Worm (Caenorhabditis elegans) whole organism, late embryonic: ENCODE results near the gene F21A3.4.

Experiments used
- F13H6.1 ChIP-seq: sonication (generic microtip); optimal IDR thresholded peaks from 2 replicates; lab custom pipeline; 2016; ENCODE audit warnings: missing genetic modification characterization, missing compliant biosample characterization
- K02D7.2 ChIP-seq: sonication (generic microtip); optimal IDR thresholded peaks from 2 replicates; lab custom pipeline; 2017; ENCODE audit warnings: mild to moderate bottlenecking, missing genetic modification characterization, missing compliant biosample characterization
- K09A11.1 ChIP-seq: sonication (generic microtip); optimal IDR thresholded peaks from 2 replicates; lab custom pipeline; 2017; ENCODE audit warnings: antibody characterized with exemption, mild to moderate bottlenecking, missing genetic modification characterization, missing compliant biosample characterization; ENCODE audit not compliant: insufficient read depth
- T23F11.4 ChIP-seq: fragments of 200-800 bp; sonication (Bioruptor generic); optimal IDR thresholded peaks from 2 replicates; lab custom pipeline; 2018; ENCODE audit warnings: mild to moderate bottlenecking, missing genetic modification characterization, missing compliant biosample characterization
- Y22D7AL.16 ChIP-seq: sonication (generic microtip); optimal IDR thresholded peaks from 2 replicates; lab custom pipeline; 2016; ENCODE audit warnings: missing genetic modification characterization, missing compliant biosample characterization
- ceh-14 ChIP-seq: sonication (generic microtip); optimal IDR thresholded peaks from 2 replicates; lab custom pipeline; 2016; ENCODE audit warnings: missing genotype, missing genetic modification characterization, missing compliant biosample characterization
- ceh-18 ChIP-seq: sonication (generic microtip); optimal IDR thresholded peaks from 2 replicates; lab custom pipeline; 2016; ENCODE audit warnings: missing genetic modification characterization, missing compliant biosample characterization
- ceh-19 ChIP-seq: fragments of 200-800 bp; sonication (Bioruptor generic); optimal IDR thresholded peaks from 2 replicates; lab custom pipeline; 2018; ENCODE audit warnings: mild to moderate bottlenecking, missing genetic modification characterization, missing compliant biosample characterization
- ceh-2 ChIP-seq: sonication (generic microtip); optimal IDR thresholded peaks from 2 replicates; lab custom pipeline; 2016; ENCODE audit warnings: missing genotype, missing genetic modification characterization, missing compliant biosample characterization
- ceh-24 ChIP-seq: sonication (generic microtip); optimal IDR thresholded peaks from 2 replicates; lab custom pipeline; 2016; ENCODE audit warnings: mild to moderate bottlenecking, missing genetic modification characterization, missing compliant biosample characterization
- ceh-30 ChIP-seq: fragments of 150-350 bp; optimal IDR thresholded peaks from 2 replicates; lab custom pipeline; 2014; ENCODE audit warnings: missing biosample characterization, missing genetic modification characterization
- ceh-31 ChIP-seq: sonication (generic microtip); optimal IDR thresholded peaks from 2 replicates; lab custom pipeline; 2016; ENCODE audit warnings: missing genetic modification characterization, missing compliant biosample characterization
- ceh-45 ChIP-seq: fragments of 200-800 bp; sonication (Bioruptor generic); IDR thresholded peaks from 2 replicates; pipeline ENCODE4 v1.3.6; 2022; ENCODE audit warnings: missing genetic modification reagents, missing genetic modification characterization, missing compliant biosample characterization
- ceh-48 ChIP-seq: sonication (generic microtip); optimal IDR thresholded peaks from 2 replicates; lab custom pipeline; 2016; ENCODE audit warnings: missing genetic modification characterization, inconsistent platforms, missing compliant biosample characterization
- ceh-9 ChIP-seq: sonication (generic microtip); optimal IDR thresholded peaks from 2 replicates; lab custom pipeline; 2016; ENCODE audit warnings: mild to moderate bottlenecking, missing genetic modification characterization, inconsistent platforms, missing compliant biosample characterization
- che-1 ChIP-seq: sonication (generic microtip); optimal IDR thresholded peaks from 2 replicates; lab custom pipeline; 2016; ENCODE audit warnings: mild to moderate bottlenecking, missing genetic modification characterization, missing compliant biosample characterization
- dve-1 ChIP-seq: sonication (generic microtip); optimal IDR thresholded peaks from 2 replicates; lab custom pipeline; 2017; ENCODE audit warnings: antibody characterized with exemption, mild to moderate bottlenecking, missing genetic modification characterization, missing compliant biosample characterization
- elt-2 ChIP-seq: sonication (generic microtip); optimal IDR thresholded peaks from 2 replicates; lab custom pipeline; 2016; ENCODE audit warnings: missing genetic modification reagents, missing genetic modification characterization, missing compliant biosample characterization
- elt-4 ChIP-seq: sonication (generic microtip); optimal IDR thresholded peaks from 2 replicates; lab custom pipeline; 2016; ENCODE audit warnings: missing genetic modification characterization, missing compliant biosample characterization
- ets-4 ChIP-seq: sonication (generic microtip); optimal IDR thresholded peaks from 2 replicates; lab custom pipeline; 2016; ENCODE audit warnings: missing genetic modification characterization, missing compliant biosample characterization
- eyg-1 ChIP-seq: sonication (generic microtip); optimal IDR thresholded peaks from 2 replicates; lab custom pipeline; 2016; ENCODE audit warnings: missing genotype, missing genetic modification characterization, missing compliant biosample characterization
- fkh-6 ChIP-seq: sonication (generic microtip); optimal IDR thresholded peaks from 2 replicates; lab custom pipeline; 2016; ENCODE audit warnings: missing genetic modification characterization, missing compliant biosample characterization
- gmeb-2 ChIP-seq: sonication (generic microtip); optimal IDR thresholded peaks from 2 replicates; lab custom pipeline; 2016; ENCODE audit warnings: missing genetic modification characterization, inconsistent platforms, missing compliant biosample characterization
- hlh-15 ChIP-seq: sonication (generic microtip); optimal IDR thresholded peaks from 2 replicates; lab custom pipeline; 2016; ENCODE audit warnings: missing genetic modification characterization, missing compliant biosample characterization
- hlh-30 ChIP-seq: sonication (generic microtip); optimal IDR thresholded peaks from 2 replicates; lab custom pipeline; 2017; ENCODE audit warnings: antibody characterized with exemption, missing genetic modification characterization, missing compliant biosample characterization; ENCODE audit not compliant: insufficient read depth
- hlh-6 ChIP-seq: sonication (generic microtip); optimal IDR thresholded peaks from 2 replicates; lab custom pipeline; 2016; ENCODE audit warnings: missing genotype, missing genetic modification characterization, missing compliant biosample characterization
- lim-6 ChIP-seq: sonication (generic microtip); optimal IDR thresholded peaks from 2 replicates; lab custom pipeline; 2016; ENCODE audit warnings: missing genetic modification characterization, missing compliant biosample characterization
- mec-3 ChIP-seq: sonication (generic microtip); optimal IDR thresholded peaks from 2 replicates; lab custom pipeline; 2016; ENCODE audit warnings: borderline replicate concordance, missing genetic modification characterization, missing compliant biosample characterization
- pha-4 ChIP-seq: fragments of 150-350 bp; optimal IDR thresholded peaks from 2 replicates; lab custom pipeline; 2018; ENCODE audit warnings: missing biosample characterization, missing genetic modification reagents, missing genetic modification characterization
- pqm-1 ChIP-seq: sonication (generic microtip); optimal IDR thresholded peaks from 2 replicates; lab custom pipeline; 2016; ENCODE audit warnings: missing genetic modification characterization, missing compliant biosample characterization
- pros-1 ChIP-seq: fragments of 150-350 bp; optimal IDR thresholded peaks from 2 replicates; lab custom pipeline; 2014; ENCODE audit warnings: missing biosample characterization, missing genetic modification reagents, missing genetic modification characterization
- ref-2 ChIP-seq: sonication (generic microtip); optimal IDR thresholded peaks from 2 replicates; lab custom pipeline; 2016; ENCODE audit warnings: missing genetic modification characterization, missing compliant biosample characterization
- rnt-1 ChIP-seq: sonication (generic microtip); optimal IDR thresholded peaks from 2 replicates; lab custom pipeline; 2016; ENCODE audit warnings: missing genetic modification characterization, missing compliant biosample characterization
- sox-2 ChIP-seq: fragments of 200-800 bp; sonication (Bioruptor generic); IDR thresholded peaks from 2 replicates; pipeline ENCODE4 v1.3.6; 2022; ENCODE audit warnings: missing genetic modification reagents, missing genetic modification characterization, missing compliant biosample characterization
- tbx-7 ChIP-seq: sonication (generic microtip); optimal IDR thresholded peaks from 2 replicates; lab custom pipeline; 2016; ENCODE audit warnings: missing genotype, missing genetic modification characterization, missing compliant biosample characterization
- unc-42 ChIP-seq: sonication (generic microtip); optimal IDR thresholded peaks from 2 replicates; lab custom pipeline; 2016; ENCODE audit warnings: missing genotype, missing genetic modification characterization, missing compliant biosample characterization
- zip-5 ChIP-seq: sonication (generic microtip); optimal IDR thresholded peaks from 2 replicates; lab custom pipeline; 2016; ENCODE audit warnings: missing genetic modification characterization, missing compliant biosample characterization
- ztf-16 ChIP-seq: sonication (generic microtip); optimal IDR thresholded peaks from 2 replicates; lab custom pipeline; 2017; ENCODE audit warnings: missing genetic modification characterization, missing compliant biosample characterization

Gene F21A3.4

ce11 chrV:15521920-15522319, 14.5 kb upstream of the F21A3.4 start, which contains the start of gene lgc-31:
Gene lgc-31 (minus strand): TSS chrV:15522020.
- TF ChIP-seq lim-6 (tag; lab: Kevin White, UChicago) (no peak), pros-1 (tag; lab: Kevin White, UChicago) (no peak), ceh-14 (tag; lab: Kevin White, UChicago) (no peak), K02D7.2 (tag; lab: Kevin White, UChicago) (no peak), F13H6.1 (tag; lab: Kevin White, UChicago) (no peak), fkh-6 (tag; lab: Kevin White, UChicago) (no peak), ceh-30 (tag; lab: Kevin White, UChicago) (no peak), ceh-18 (tag; lab: Kevin White, UChicago) (no peak), pha-4 (tag; lab: Kevin White, UChicago) (no peak), Y22D7AL.16 (tag; lab: Kevin White, UChicago) (no peak)

ce11 chrV:15529069-15529468, 7.4 kb upstream of the F21A3.4 start, which contains the start of gene srh-276:
Gene srh-276 (plus strand): TSS chrV:15529369.
- TF ChIP-seq T23F11.4 (no peak), ceh-24 (tag; lab: Kevin White, UChicago) (no peak), ref-2 (no peak), gmeb-2 (tag; lab: Kevin White, UChicago) (no peak), hlh-30 (tag; lab: Kevin White, UChicago) (no peak), ceh-2 (tag; lab: Kevin White, UChicago) (no peak), dve-1 (tag; lab: Kevin White, UChicago) (no peak), tbx-7 (tag; lab: Kevin White, UChicago) (no peak), ceh-31 (tag; lab: Kevin White, UChicago) (no peak), elt-4 (tag; lab: Kevin White, UChicago) (no peak), hlh-15 (no peak), ztf-16 (tag; lab: Kevin White, UChicago) (no peak), sox-2 (GFP tag; lab: Robert Waterston, UW) (no peak)

ce11 chrV:15533096-15533495, 3.3 kb upstream of the F21A3.4 start, which contains the start of gene F21A3.11:
Gene F21A3.11 (minus strand): TSS chrV:15533212.
- TF ChIP-seq elt-2 (tag; lab: Kevin White, UChicago) (peak; percentile 69), ceh-9 (tag; lab: Kevin White, UChicago) (no peak), K09A11.1 (tag; lab: Kevin White, UChicago) (no peak)

ce11 chrV:15533864-15534263, 2.6 kb upstream of the F21A3.4 start, which contains the start of gene F21A3.2:
Gene F21A3.2 (minus strand): TSS chrV:15533964.
- TF ChIP-seq ceh-19 (GFP tag; lab: Kevin White, UChicago) (no peak), hlh-6 (tag; lab: Kevin White, UChicago) (no peak), rnt-1 (tag; lab: Kevin White, UChicago) (no peak), ceh-45 (GFP tag; lab: Robert Waterston, UW) (no peak), zip-5 (tag; lab: Kevin White, UChicago) (no peak)

- TF ChIP-seq pqm-1, result no peak
- TF ChIP-seq dve-1 (tag; lab: Kevin White, UChicago), result no peak
- no peak for TF ChIP-seq hlh-6 (tag; lab: Kevin White, UChicago)
- TF ChIP-seq ets-4, result no peak
- no peak for TF ChIP-seq mec-3 (tag; lab: Kevin White, UChicago)
- TF ChIP-seq unc-42 (tag; lab: Kevin White, UChicago), result no peak
- TF ChIP-seq ceh-48 (tag; lab: Kevin White, UChicago), result no peak
- no peak for TF ChIP-seq che-1
- no peak for TF ChIP-seq ceh-24 (tag; lab: Kevin White, UChicago)
- TF ChIP-seq eyg-1 (tag; lab: Kevin White, UChicago), result no peak
- no peak for TF ChIP-seq ceh-2 (tag; lab: Kevin White, UChicago)
- no peak for TF ChIP-seq rnt-1 (tag; lab: Kevin White, UChicago)
- TF ChIP-seq fkh-6 (tag; lab: Kevin White, UChicago), result no peak
- TF ChIP-seq ceh-30 (tag; lab: Kevin White, UChicago), result no peak
- TF ChIP-seq elt-4 (tag; lab: Kevin White, UChicago), result no peak
Observed at ce11 chrV:15537923-15538322, 1.5 kb downstream of the F21A3.4 start, which contains the start of gene prde-1. Gene prde-1 (plus strand): TSS chrV:15538244.
